Worm (Caenorhabditis elegans): ENCODE measurements around the gene Y41G9A.5.

Y41G9A.5 gene

DNA sequence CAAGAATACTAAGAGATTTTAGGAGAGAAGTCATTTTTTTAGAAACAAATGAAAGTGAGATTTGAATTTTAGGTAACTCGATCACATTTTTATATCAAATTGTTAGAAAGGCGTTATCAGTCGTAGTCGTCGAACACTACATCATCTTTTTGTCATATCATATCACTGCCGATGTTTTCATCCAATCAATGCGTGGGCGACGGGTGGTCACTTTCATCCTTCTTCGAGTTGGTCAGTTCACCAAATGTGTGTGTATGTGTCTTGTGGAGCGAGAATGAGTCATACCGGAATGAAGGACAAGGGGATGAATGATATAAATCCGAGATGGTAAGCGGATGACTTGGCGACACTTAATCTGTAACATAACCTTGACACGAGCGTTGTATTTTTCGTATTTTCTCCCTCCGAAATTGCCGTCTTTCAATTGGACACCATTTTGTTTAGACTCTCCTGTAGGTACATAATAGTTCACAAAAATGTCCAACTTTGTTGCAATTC is at the start of gene Y41G9A.5, which contains the start of gene Y41G9A.10:
TSS of gene Y41G9A.5 (plus strand) at position 160 of the 498 bp plus-strand sequence.
TSS of gene Y41G9A.10 (minus strand) at position 51 of the 498 bp plus-strand sequence.
- TF ChIP-seq unc-39 (tag; optimal IDR thresholded peaks at IDR 0.05), result no peak
- TF ChIP-seq unc-62 (GFP tag; optimal IDR thresholded peaks at IDR 0.05), result no peak
- no peak for TF ChIP-seq lin-32 (GFP tag; optimal IDR thresholded peaks at IDR 0.05)
- no peak for TF ChIP-seq sptf-1 (tag; optimal IDR thresholded peaks at IDR 0.05)
- TF ChIP-seq zip-8 (tag; optimal IDR thresholded peaks at IDR 0.05), result no peak

- TF ChIP-seq mls-2 (tag; optimal IDR thresholded peaks at IDR 0.05) (no peak), mab-5 (tag; optimal IDR thresholded peaks at IDR 0.05) (no peak), mep-1 (tag; optimal IDR thresholded peaks at IDR 0.05) (no peak), blmp-1 (tag; optimal IDR thresholded peaks at IDR 0.05) (no peak), ceh-43 (GFP tag; optimal IDR thresholded peaks at IDR 0.05) (no peak), unc-39 (tag; optimal IDR thresholded peaks at IDR 0.05) (no peak), lin-32 (GFP tag; optimal IDR thresholded peaks at IDR 0.05) (no peak), tbx-8 (GFP tag; optimal IDR thresholded peaks at IDR 0.05) (no peak), ceh-83 (GFP tag; optimal IDR thresholded peaks at IDR 0.05) (no peak), drap-1 (GFP tag; optimal IDR thresholded peaks at IDR 0.05) (no peak), ham-2 (GFP tag; optimal IDR thresholded peaks at IDR 0.05) (no peak), nhr-28 (tag; optimal IDR thresholded peaks at IDR 0.05) (no peak), nhr-76 (tag; optimal IDR thresholded peaks at IDR 0.05) (no peak)
These were observed 48.2 kb upstream of the Y41G9A.5 start, which contains the start of gene F52B10.3 for ce11 chrX:2898256-2898655. F52B10.3 (minus strand) TSS chrX:2898356.

ce11 chrX:2900897-2901496 is 45.5 kb upstream of the Y41G9A.5 start:
- peak; percentile 14 for TF ChIP-seq lin-32 (GFP tag; optimal IDR thresholded peaks at IDR 0.05)
- TF ChIP-seq mls-2 (tag; optimal IDR thresholded peaks at IDR 0.05), result peak; percentile 12
- TF ChIP-seq pha-4 (tag; optimal IDR thresholded peaks at IDR 0.05), result peak; percentile 52
- TF ChIP-seq zip-8 (tag; optimal IDR thresholded peaks at IDR 0.05), result no peak
- no peak for TF ChIP-seq nhr-237 (tag; optimal IDR thresholded peaks at IDR 0.05)
- TF ChIP-seq ham-2 (GFP tag; optimal IDR thresholded peaks at IDR 0.05), result peak; percentile 80
- TF ChIP-seq ces-1 (GFP tag; optimal IDR thresholded peaks at IDR 0.05), result no peak
- TF ChIP-seq nhr-2 (tag; optimal IDR thresholded peaks at IDR 0.05), result peak; percentile 76
- peak; percentile 48 for TF ChIP-seq sptf-1 (tag; optimal IDR thresholded peaks at IDR 0.05)
- TF ChIP-seq cnd-1 (tag; optimal IDR thresholded peaks at IDR 0.05), result peak; percentile 60
- no peak for TF ChIP-seq nhr-28 (tag; optimal IDR thresholded peaks at IDR 0.05)

DNA sequence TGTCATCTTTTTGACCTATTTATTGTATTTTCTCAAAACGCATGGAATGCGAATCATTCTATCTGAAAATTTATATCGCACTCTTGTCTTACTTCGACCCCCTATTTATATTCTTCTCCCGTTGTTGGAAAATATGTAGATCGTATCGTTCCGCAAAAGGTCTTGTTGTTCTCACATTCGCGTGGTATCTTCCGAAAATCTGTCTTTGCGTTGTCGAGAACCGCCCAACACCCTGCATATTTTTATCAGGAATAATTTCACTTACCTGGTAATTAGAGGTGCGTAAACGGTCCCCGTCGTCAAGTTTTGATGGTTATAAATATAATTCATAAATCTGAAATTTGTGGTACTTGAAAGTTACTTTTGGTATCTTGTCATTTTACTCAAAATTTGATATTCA is 43.6 kb upstream of the Y41G9A.5 start:
- TF ChIP-seq ceh-83 (GFP tag; optimal IDR thresholded peaks at IDR 0.05), result no peak
- TF ChIP-seq ztf-11 (tag; optimal IDR thresholded peaks at IDR 0.05), result no peak
- TF ChIP-seq elt-1 (tag; optimal IDR thresholded peaks at IDR 0.05; ENCODE audit: borderline replicate concordance, insufficient read depth), result peak; percentile 73
- no peak for TF ChIP-seq flh-1 (GFP tag; optimal IDR thresholded peaks at IDR 0.05)

ce11 chrX:2903715-2904419 is 42.6 kb upstream of the Y41G9A.5 start:
- TF ChIP-seq M03D4.4 (tag; optimal IDR thresholded peaks at IDR 0.05) (no peak), unc-62 (GFP tag; optimal IDR thresholded peaks at IDR 0.05) (peak; percentile 68)

ce11 chrX:2906062-2906732 is 40.3 kb upstream of the Y41G9A.5 start:
- no peak for TF ChIP-seq sptf-1 (tag; optimal IDR thresholded peaks at IDR 0.05)
- TF ChIP-seq ceh-39 (tag; optimal IDR thresholded peaks at IDR 0.05), result no peak
- TF ChIP-seq nhr-2 (tag; optimal IDR thresholded peaks at IDR 0.05), result no peak
- TF ChIP-seq mab-5 (tag; optimal IDR thresholded peaks at IDR 0.05), result no peak
- no peak for TF ChIP-seq mep-1 (tag; optimal IDR thresholded peaks at IDR 0.05)
- no peak for TF ChIP-seq drap-1 (GFP tag; optimal IDR thresholded peaks at IDR 0.05)
- no peak for TF ChIP-seq ceh-43 (GFP tag; optimal IDR thresholded peaks at IDR 0.05)
- TF ChIP-seq sem-2 (GFP tag; optimal IDR thresholded peaks at IDR 0.05), result no peak
- no peak for TF ChIP-seq unc-62 (GFP tag; optimal IDR thresholded peaks at IDR 0.05)
- no peak for TF ChIP-seq flh-1 (GFP tag; optimal IDR thresholded peaks at IDR 0.05)
- no peak for TF ChIP-seq zip-8 (tag; optimal IDR thresholded peaks at IDR 0.05)
- TF ChIP-seq elt-1 (tag; optimal IDR thresholded peaks at IDR 0.05; ENCODE audit: borderline replicate concordance, insufficient read depth), result no peak
- TF ChIP-seq nhr-12 (tag; optimal IDR thresholded peaks at IDR 0.05), result no peak
- TF ChIP-seq ham-2 (GFP tag; optimal IDR thresholded peaks at IDR 0.05), result no peak
- TF ChIP-seq lin-32 (GFP tag; optimal IDR thresholded peaks at IDR 0.05), result no peak
- no peak for TF ChIP-seq mls-2 (tag; optimal IDR thresholded peaks at IDR 0.05)
- TF ChIP-seq ceh-83 (GFP tag; optimal IDR thresholded peaks at IDR 0.05), result no peak
- TF ChIP-seq unc-39 (tag; optimal IDR thresholded peaks at IDR 0.05), result no peak
- no peak for TF ChIP-seq M03D4.4 (tag; optimal IDR thresholded peaks at IDR 0.05)
- no peak for TF ChIP-seq nhr-237 (tag; optimal IDR thresholded peaks at IDR 0.05)

Data from whole organism, mixed stage, embryonic.